Worm (Caenorhabditis elegans) whole organism, L4/young adult: Measurements from ENCODE around the gene acs-7.

ENCODE experiments used
- W03F9.2 ChIP-seq: fragments of 150-350 bp; optimal IDR thresholded peaks from 2 replicates; lab custom pipeline; 2014; ENCODE audit warnings: missing biosample characterization, missing genetic modification characterization
- dao-5 ChIP-seq: sonication (generic microtip); optimal IDR thresholded peaks from 2 replicates; lab custom pipeline; 2016; ENCODE audit warnings: missing genotype, missing genetic modification characterization, moderate library complexity, missing compliant biosample characterization
- him-1 ChIP-seq: sonication (generic microtip); optimal IDR thresholded peaks from 2 replicates; lab custom pipeline; 2016; ENCODE audit warnings: missing genotype, missing genetic modification reagents, missing genetic modification characterization, missing compliant biosample characterization

ce11 chrII:9269588-9269987, 22.2 kb upstream of the acs-7 start, which contains the start of gene C01G6.3:
- TF ChIP-seq him-1 (tag; lab: Kevin White, UChicago): no peak
- TF ChIP-seq W03F9.2: no peak
- TF ChIP-seq dao-5: no peak
